Fruit fly (Drosophila melanogaster): ENCODE results near the gene ND-B14.5A.
A peak's percentile ranks its signal among the peaks of the same experiment; 100 is the strongest.

- TF ChIP-seq Ets98B (GFP tag; IDR thresholded peaks at IDR 0.05) (peak; percentile 63), CG13204 (GFP tag; optimal IDR thresholded peaks at IDR 0.05) (peak; percentile 10), CG12605 (GFP tag; IDR thresholded peaks at IDR 0.05) (no peak; the same call in none of the 2 replicates), CG15710 (tag; optimal IDR thresholded peaks at IDR 0.05) (peak; percentile 88), EcR (GFP tag; optimal IDR thresholded peaks at IDR 0.05) (peak; percentile 17), CG32121 (GFP tag; IDR thresholded peaks at IDR 0.05) (peak; percentile 78)
These were observed 37.2 kb upstream of the ND-B14.5A start for dm6 chrX:2134965-2135758.

Measured in whole organism, pupa.